Worm (Caenorhabditis elegans) whole organism, midembryonic: ENCODE data around the gene eri-12.

Source experiments
- T22C8.4 ChIP-seq: fragments of 200-800 bp; sonication (Bioruptor generic); IDR thresholded peaks from 2 replicates; pipeline ENCODE4 v1.3.6; 2022; ENCODE audit warnings: missing genetic modification characterization, missing compliant biosample characterization
- cog-1 ChIP-seq: sonication (generic microtip); optimal IDR thresholded peaks from 2 replicates; lab custom pipeline; 2016; ENCODE audit warnings: missing genetic modification characterization, missing compliant biosample characterization
- flt-1 ChIP-seq: fragments of 200-800 bp; sonication (Bioruptor generic); IDR thresholded peaks from 2 replicates; pipeline ENCODE4 v1.3.6; 2022; ENCODE audit warnings: missing genetic modification characterization, missing compliant biosample characterization
- klf-2 ChIP-seq: fragments of 200-800 bp; sonication (Bioruptor generic); conservative IDR thresholded peaks from 2 replicates; pipeline ENCODE4 v1.3.6; 2022; ENCODE audit warnings: missing genetic modification reagents, missing genetic modification characterization, missing compliant biosample characterization
- ref-1 ChIP-seq: fragments of 200-800 bp; sonication (Bioruptor generic); conservative IDR thresholded peaks from 2 replicates; pipeline ENCODE4 v1.3.6; 2022; ENCODE audit warnings: missing genetic modification reagents, missing genetic modification characterization, missing compliant biosample characterization
- ztf-23 ChIP-seq: fragments of 200-800 bp; sonication (Bioruptor generic); IDR thresholded peaks from 2 replicates; pipeline ENCODE4 v1.3.6; 2022; ENCODE audit warnings: missing genetic modification reagents, missing genetic modification characterization, missing compliant biosample characterization
- ztf-29 ChIP-seq: fragments of 200-800 bp; sonication (Bioruptor generic); IDR thresholded peaks from 2 replicates; pipeline ENCODE4 v1.3.6; 2022; ENCODE audit warnings: missing genetic modification reagents, missing genetic modification characterization, missing compliant biosample characterization

DNA sequence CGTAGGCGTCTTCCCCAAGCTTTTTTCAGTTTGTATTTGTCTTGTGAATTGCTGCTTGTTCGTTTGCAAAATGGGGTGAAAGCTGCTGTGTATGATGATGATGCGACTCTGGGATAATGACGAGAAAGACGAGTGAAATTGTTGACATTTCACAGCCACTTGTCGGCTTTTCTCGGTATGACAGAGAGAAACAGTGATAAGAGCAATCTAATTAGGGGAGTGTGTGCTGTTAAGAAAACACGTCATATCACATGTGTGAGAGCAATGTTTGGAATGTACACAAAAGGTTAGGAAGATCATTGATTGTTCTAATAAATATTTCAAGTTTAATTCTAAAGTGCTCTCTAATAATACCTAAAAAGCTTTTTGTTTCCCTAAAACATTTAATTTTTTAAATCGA is 41.0 kb downstream of the eri-12 start:
- no peak for TF ChIP-seq cog-1 (tag; lab: Kevin White, UChicago)
- TF ChIP-seq ref-1 (GFP tag; lab: Robert Waterston, UW), result no peak
- TF ChIP-seq ztf-23, result no peak
- no peak for TF ChIP-seq klf-2 (GFP tag; lab: Robert Waterston, UW)
- no peak for TF ChIP-seq flt-1 (GFP tag; lab: Robert Waterston, UW)
- no peak for TF ChIP-seq T22C8.4 (GFP tag; lab: Robert Waterston, UW)
- no peak for TF ChIP-seq ztf-29
